Fruit fly (Drosophila melanogaster) whole organism, wandering third instar larva: ENCODE data around the gene DhpD.

ENCODE experiments used
- Abd-B ChIP-seq: fragments of >200 bp; optimal IDR thresholded peaks from 2 replicates; lab custom pipeline; 2017; ENCODE audit warnings: missing biosample characterization, missing genetic modification characterization
- CG32264 ChIP-seq: fragments of 200-800 bp; sonication (Bioruptor generic); optimal IDR thresholded peaks from 2 replicates; lab custom pipeline; 2016; ENCODE audit warnings: missing biosample characterization, missing genetic modification characterization
- CG9705 ChIP-seq: fragments of 200-800 bp; sonication (Bioruptor generic); optimal IDR thresholded peaks from 2 replicates; lab custom pipeline; 2018; ENCODE audit warnings: missing biosample characterization, mild to moderate bottlenecking, missing genetic modification characterization
- GATAd ChIP-seq: sonication (Bioruptor generic); optimal IDR thresholded peaks from 2 replicates; lab custom pipeline; 2016; ENCODE audit warnings: missing biosample characterization, missing genetic modification characterization
- lola ChIP-seq: fragments of >200 bp; optimal IDR thresholded peaks from 2 replicates; lab custom pipeline; 2017; ENCODE audit warnings: missing biosample characterization, missing genetic modification characterization
- pan ChIP-seq: fragments of >200 bp; optimal IDR thresholded peaks from 2 replicates; lab custom pipeline; 2017
- usp ChIP-seq: fragments of >200 bp; optimal IDR thresholded peaks from 2 replicates; lab custom pipeline; 2017; ENCODE audit warnings: missing biosample characterization, missing genetic modification characterization

DNA sequence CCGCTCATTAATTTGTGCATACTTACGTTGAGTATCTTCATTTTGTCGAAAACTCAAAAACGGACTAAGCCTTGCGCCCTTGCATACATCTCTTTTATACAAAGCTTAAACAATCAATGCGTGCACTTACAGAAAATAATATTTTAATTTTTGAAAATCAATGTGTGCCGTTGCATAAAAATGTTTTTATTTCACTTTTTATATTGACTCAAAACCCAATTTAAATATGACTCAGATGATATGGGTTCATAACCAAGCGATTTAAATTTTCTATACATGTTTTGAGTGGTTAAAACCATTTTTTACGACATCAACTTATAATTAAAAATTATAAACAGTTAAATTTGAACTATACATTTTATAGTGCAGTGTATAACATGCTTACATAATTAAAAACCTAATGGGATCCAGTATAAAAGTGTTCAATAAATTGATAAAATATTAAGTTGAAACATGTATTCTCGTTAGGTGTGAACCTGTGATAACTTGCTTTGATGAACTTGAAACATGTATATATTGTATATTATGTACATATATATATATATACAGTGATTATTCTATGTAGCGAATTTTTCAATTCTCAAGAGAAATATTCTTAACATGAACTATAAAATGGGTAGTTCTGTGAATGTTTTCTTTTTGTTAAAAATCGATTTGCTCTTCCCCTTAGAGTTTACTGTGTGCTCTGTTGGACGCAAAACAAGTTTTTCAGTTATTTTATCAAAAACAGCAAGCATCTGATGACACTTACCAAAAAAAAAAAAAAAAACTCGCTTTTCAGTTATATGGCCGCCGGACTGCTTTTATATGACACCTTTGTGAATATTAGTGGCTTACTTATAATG lies 14.3 kb upstream of the DhpD start, which contains the start of gene CG34305:
- no peak for TF ChIP-seq Abd-B (GFP tag; lab: Kevin White, UChicago)
- no peak for TF ChIP-seq CG32264
- no peak for TF ChIP-seq usp (GFP tag; lab: Kevin White, UChicago)
- TF ChIP-seq lola (GFP tag; lab: Kevin White, UChicago) = no peak
- peak; percentile 38 for TF ChIP-seq CG9705
- no peak for TF ChIP-seq pan
- no peak for TF ChIP-seq GATAd (GFP tag; lab: Kevin White, UChicago)
